Fruit fly (Drosophila melanogaster): ENCODE data around the gene Edem2.

Gene Edem2

DNA sequence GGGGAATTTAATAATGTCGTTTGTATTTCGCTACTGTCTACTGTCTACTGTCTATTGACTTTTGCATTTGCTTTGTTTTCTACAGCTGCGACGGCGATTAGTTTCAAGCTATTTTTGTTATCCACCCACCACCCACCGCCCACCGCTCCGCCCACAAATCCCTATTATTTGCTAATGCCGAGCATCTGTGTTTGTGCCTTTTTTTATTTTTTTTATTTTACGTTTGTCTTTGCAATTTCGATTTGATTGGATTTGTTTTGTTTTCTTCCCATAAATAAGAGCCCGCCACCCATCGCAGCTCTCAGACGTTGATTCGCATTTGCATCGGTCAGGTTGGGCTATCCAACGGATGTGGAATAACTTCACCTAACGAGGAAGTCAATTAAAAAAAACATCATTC, 44.2 kb downstream of the Edem2 start, which contains the start of gene Jhbp14:
Gene Jhbp14 (plus strand): TSS at position 301 of the 400 bp plus-strand sequence.
- TF ChIP-seq Max (GFP tag; optimal IDR thresholded peaks at IDR 0.05), result no peak
- TF ChIP-seq nerfin-1 (tag; optimal IDR thresholded peaks at IDR 0.05), result no peak
- no peak for TF ChIP-seq CG6791 (GFP tag; IDR thresholded peaks at IDR 0.05; ENCODE audit: partially characterized antibody)
- TF ChIP-seq CG17802 (tag; optimal IDR thresholded peaks at IDR 0.05), result no peak
- TF ChIP-seq crol (GFP tag; IDR thresholded peaks at IDR 0.05), result no peak
- no peak for TF ChIP-seq gt (GFP tag; IDR thresholded peaks at IDR 0.05)
- no peak for TF ChIP-seq salm (tag; optimal IDR thresholded peaks at IDR 0.05)
- no peak for TF ChIP-seq zen2 (GFP tag; IDR thresholded peaks at IDR 0.05; ENCODE audit: partially characterized antibody)

dm6 chr2L:13239689-13240088, 47.7 kb downstream of the Edem2 start, which contains the start of gene Jhbp13:
Gene Jhbp13 (plus strand): TSS chr2L:13239989.
- TF ChIP-seq dimm (GFP tag; IDR thresholded peaks at IDR 0.05), result no peak
- no peak for TF ChIP-seq CG30403 (GFP tag; optimal IDR thresholded peaks at IDR 0.05)
- TF ChIP-seq CG15514 (GFP tag; optimal IDR thresholded peaks at IDR 0.05), result no peak
- no peak for TF ChIP-seq Chrac-16 (GFP tag; optimal IDR thresholded peaks at IDR 0.05)
- no peak for TF ChIP-seq CG30020 (tag; optimal IDR thresholded peaks at IDR 0.05)
- TF ChIP-seq vfl (GFP tag; optimal IDR thresholded peaks at IDR 0.05), result no peak

DNA sequence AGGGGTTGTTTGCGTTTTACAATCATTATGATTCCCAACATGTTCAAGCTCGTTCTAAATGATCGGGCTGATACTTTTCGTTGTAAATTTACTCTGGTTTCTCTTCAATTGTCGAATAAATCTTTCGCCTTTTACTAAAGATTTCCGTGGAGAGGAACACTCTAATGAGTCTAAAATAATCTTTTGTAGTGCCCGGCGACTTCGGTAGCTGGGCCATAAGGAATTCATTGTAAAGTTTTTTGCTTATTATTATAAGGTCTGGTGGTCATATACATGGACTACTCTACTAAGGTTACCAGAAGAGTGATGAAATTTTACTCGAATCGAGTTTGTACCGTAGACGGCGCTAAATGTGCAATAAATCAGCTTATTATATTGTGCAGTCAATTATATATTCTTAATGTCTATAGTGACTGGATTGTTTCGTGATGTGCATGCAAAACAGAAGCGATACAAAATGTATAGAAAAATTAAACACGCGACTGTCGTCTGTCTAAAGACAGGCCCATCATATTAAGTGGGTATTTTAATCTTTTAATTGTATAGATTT, 52.8 kb downstream of the Edem2 start:
- TF ChIP-seq CG32532 (GFP tag; IDR thresholded peaks at IDR 0.05), result no peak
- no peak for TF ChIP-seq sima (GFP tag; optimal IDR thresholded peaks at IDR 0.05)
- no peak for TF ChIP-seq br (optimal IDR thresholded peaks at IDR 0.05)
- TF ChIP-seq bab2 (GFP tag; optimal IDR thresholded peaks at IDR 0.05), result no peak
- no peak for TF ChIP-seq Antp (GFP tag; optimal IDR thresholded peaks at IDR 0.05)
- peak; percentile 69; the same call in 1 of the 3 replicates for TF ChIP-seq CG2199 (GFP tag; IDR thresholded peaks at IDR 0.05)
- peak; percentile 60 for TF ChIP-seq Med (GFP tag)
- peak; percentile 10 for TF ChIP-seq zen (tag; optimal IDR thresholded peaks at IDR 0.05)
- TF ChIP-seq pfk (GFP tag; optimal IDR thresholded peaks at IDR 0.05), result no peak
- TF ChIP-seq pros (GFP tag; optimal IDR thresholded peaks at IDR 0.05), result peak; percentile 95
- no peak for TF ChIP-seq salm (tag; optimal IDR thresholded peaks at IDR 0.05)
- TF ChIP-seq Optix (GFP tag; IDR thresholded peaks at IDR 0.05), result no peak
- TF ChIP-seq CG17328 (GFP tag; IDR thresholded peaks at IDR 0.05), result 0 out of 2 replicates have a peak, but pooled peaks have one; percentile 14
- peak; percentile 81 for TF ChIP-seq sens (GFP tag)

DNA sequence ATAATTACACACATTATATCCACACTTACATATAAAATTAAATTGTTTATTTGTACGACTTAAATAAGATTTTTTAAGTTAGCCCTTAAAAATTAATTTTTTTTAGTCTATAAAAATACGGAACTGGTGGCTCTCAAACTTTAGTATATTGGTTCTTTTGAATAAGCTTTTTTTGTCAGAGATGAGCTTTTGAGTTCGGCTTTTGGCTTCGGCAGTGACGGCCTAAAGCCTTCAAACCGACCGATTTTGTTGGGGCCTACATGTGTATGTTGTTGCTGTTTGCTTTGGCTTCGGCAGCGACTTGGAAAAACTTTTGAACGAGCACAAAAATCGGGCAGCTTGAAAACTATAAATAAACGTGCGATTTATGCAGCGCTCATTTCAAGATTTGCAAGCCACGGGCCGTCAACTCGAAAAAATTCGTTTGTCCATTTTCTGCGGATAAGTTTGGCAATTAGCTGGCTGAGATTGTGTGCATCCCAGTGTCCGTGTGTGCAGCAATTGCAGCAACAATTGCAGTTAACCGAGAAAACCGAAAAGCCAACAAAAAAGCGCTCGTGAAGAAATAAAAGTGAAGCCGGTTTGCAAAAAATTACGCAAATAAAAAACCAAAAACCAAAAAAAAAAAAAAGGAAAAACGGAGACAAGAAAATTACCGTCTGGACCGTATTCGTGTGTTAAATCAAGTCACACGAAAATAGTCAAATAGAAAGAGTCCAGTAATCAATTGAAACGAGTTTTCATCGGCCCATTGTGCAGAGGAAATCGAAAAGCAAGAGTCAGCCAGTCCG, 54.0 kb downstream of the Edem2 start, which contains the start of gene CG16820:
Gene CG16820 (plus strand): TSS at position 378 of the 791 bp plus-strand sequence.
- TF ChIP-seq CG6654 (GFP tag; optimal IDR thresholded peaks at IDR 0.05), result peak; percentile 54
- peak; percentile 93 for TF ChIP-seq Deaf1 (tag; optimal IDR thresholded peaks at IDR 0.05)
- peak; percentile 56; the same call in 1 of the 4 replicates for TF ChIP-seq chinmo (GFP tag; IDR thresholded peaks at IDR 0.05; ENCODE audit: partially characterized antibody)
- peak; percentile 96 for TF ChIP-seq CG15514 (GFP tag; optimal IDR thresholded peaks at IDR 0.05)
- TF ChIP-seq otp (GFP tag; IDR thresholded peaks at IDR 0.05), result no peak
